Worm (Caenorhabditis elegans) whole organism, L4 larva: ENCODE results near the gene nhr-3.

Source experiments
- F26F4.8 ChIP-seq: fragments of 200-800 bp; sonication (Bioruptor generic); conservative IDR thresholded peaks from 2 replicates; pipeline ENCODE4 v1.3.6; 2022; ENCODE audit warnings: missing genetic modification characterization, missing compliant biosample characterization
- F37D6.2 ChIP-seq: sonication (generic microtip); optimal IDR thresholded peaks from 2 replicates; lab custom pipeline; 2016; ENCODE audit warnings: mild to moderate bottlenecking, missing genetic modification characterization, missing compliant biosample characterization
- F44E2.7 ChIP-seq: fragments of 200-800 bp; sonication (Bioruptor generic); IDR thresholded peaks from 2 replicates; pipeline ENCODE4 v2.1.2; 2022; ENCODE audit warnings: missing genetic modification characterization, missing compliant biosample characterization
- T20F7.1 ChIP-seq: fragments of 200-800 bp; sonication (Bioruptor generic); optimal IDR thresholded peaks from 2 replicates; lab custom pipeline; 2018; ENCODE audit warnings: mild to moderate bottlenecking, missing genetic modification characterization, missing compliant biosample characterization
- T26A8.4 ChIP-seq: fragments of 200-800 bp; sonication (Bioruptor generic); IDR thresholded peaks from 2 replicates; pipeline ENCODE4 v1.3.6; 2022; ENCODE audit warnings: missing genetic modification characterization, missing compliant biosample characterization
- Y105C5A.15 ChIP-seq: fragments of 200-800 bp; sonication (Bioruptor generic); IDR thresholded peaks from 2 replicates; pipeline ENCODE4 v1.3.6; 2022; ENCODE audit warnings: missing genetic modification characterization, missing compliant biosample characterization
- ZK337.2 ChIP-seq: fragments of 200-800 bp; sonication (Bioruptor generic); IDR thresholded peaks from 2 replicates; pipeline ENCODE4 v1.3.6; 2022; ENCODE audit warnings: missing genetic modification reagents, missing genetic modification characterization, missing compliant biosample characterization
- aha-1 ChIP-seq: fragments of 150-350 bp; peaks from one replicate; lab custom pipeline; 2014; ENCODE audit warnings: missing biosample characterization, missing genetic modification characterization
- attf-4 ChIP-seq: sonication (generic microtip); optimal IDR thresholded peaks from 3 replicates; lab custom pipeline; 2017; ENCODE audit warnings: missing biosample characterization, missing genetic modification characterization
- ces-1 ChIP-seq: fragments of 150-350 bp; sonication (generic microtip); optimal IDR thresholded peaks from 4 replicates; lab custom pipeline; 2014; ENCODE audit warnings: missing biosample characterization, missing genetic modification reagents, missing genetic modification characterization
- daf-12 ChIP-seq: fragments of 150-350 bp; optimal IDR thresholded peaks from 2 replicates; lab custom pipeline; 2014; ENCODE audit warnings: missing biosample characterization, missing genetic modification reagents, missing genetic modification characterization
- daf-8 ChIP-seq: fragments of 200-800 bp; sonication (Bioruptor generic); IDR thresholded peaks from 2 replicates; pipeline ENCODE4 v1.3.6; 2022; ENCODE audit warnings: missing genetic modification characterization, missing compliant biosample characterization
- dpl-1 ChIP-seq: fragments of 150-350 bp; optimal IDR thresholded peaks from 2 replicates; lab custom pipeline; 2014; ENCODE audit warnings: missing biosample characterization, missing genetic modification reagents, missing genetic modification characterization
- dve-1 ChIP-seq: sonication (generic microtip); optimal IDR thresholded peaks from 2 replicates; lab custom pipeline; 2017; ENCODE audit warnings: antibody characterized with exemption, mild to moderate bottlenecking, missing genetic modification characterization, missing compliant biosample characterization; ENCODE audit not compliant: insufficient read depth
- egl-43 ChIP-seq: fragments of 200-800 bp; sonication (Bioruptor generic); IDR thresholded peaks from 2 replicates; pipeline ENCODE4 v1.3.6; 2022; ENCODE audit warnings: missing genetic modification reagents, missing genetic modification characterization, missing compliant biosample characterization
- fos-1 ChIP-seq: fragments of 150-350 bp; optimal IDR thresholded peaks from 2 replicates; lab custom pipeline; 2014; ENCODE audit warnings: missing biosample characterization, missing genetic modification characterization
- gei-8 ChIP-seq: fragments of 200-800 bp; sonication (Bioruptor generic); optimal IDR thresholded peaks from 2 replicates; lab custom pipeline; 2018; ENCODE audit warnings: mild to moderate bottlenecking, missing genetic modification characterization, missing compliant biosample characterization
- hif-1 ChIP-seq, 2 experiments: sonication (generic microtip); optimal IDR thresholded peaks; 2 replicates each; lab custom pipeline; 2016 to 2017; ENCODE audit warnings: missing compliant biosample characterization in 2 of 2, missing genetic modification characterization in 2 of 2, missing genetic modification reagents in 2 of 2, missing genotype in 2 of 2, mild to moderate bottlenecking in 1 of 2
- hlh-11 ChIP-seq: fragments of 200-800 bp; sonication (Bioruptor generic); optimal IDR thresholded peaks from 2 replicates; lab custom pipeline; 2018; ENCODE audit warnings: mild to moderate bottlenecking, missing genetic modification characterization, missing compliant biosample characterization
- hlh-30 ChIP-seq: sonication (generic microtip); optimal IDR thresholded peaks from 2 replicates; lab custom pipeline; 2017; ENCODE audit warnings: antibody characterized with exemption, mild to moderate bottlenecking, missing genetic modification characterization, missing compliant biosample characterization; ENCODE audit not compliant: insufficient read depth
- hmg-1.1 ChIP-seq: fragments of 200-800 bp; sonication (Bioruptor generic); IDR thresholded peaks from 2 replicates; pipeline ENCODE4 v1.3.6; 2022; ENCODE audit warnings: missing genetic modification reagents, missing genetic modification characterization, missing compliant biosample characterization
- lin-1 ChIP-seq: fragments of 200-800 bp; sonication (Bioruptor generic); IDR thresholded peaks from 2 replicates; pipeline ENCODE4 v1.3.6; 2022; ENCODE audit warnings: missing genetic modification reagents, missing genetic modification characterization, missing compliant biosample characterization
- lin-29 ChIP-seq: fragments of 200-800 bp; sonication (Bioruptor generic); IDR thresholded peaks from 2 replicates; pipeline ENCODE4 v1.3.6; 2022; ENCODE audit warnings: missing genetic modification reagents, missing genetic modification characterization, missing compliant biosample characterization
- mdt-29 ChIP-seq: fragments of 200-800 bp; sonication (Bioruptor generic); IDR thresholded peaks from 2 replicates; pipeline ENCODE4 v1.3.6; 2022; ENCODE audit warnings: missing genetic modification reagents, missing genetic modification characterization, missing compliant biosample characterization
- mep-1 ChIP-seq: fragments of 150-350 bp; sonication (generic microtip); optimal IDR thresholded peaks from 3 replicates; lab custom pipeline; 2014; ENCODE audit warnings: missing biosample characterization, missing genetic modification characterization
- nhr-102 ChIP-seq: sonication (generic microtip); optimal IDR thresholded peaks from 2 replicates; lab custom pipeline; 2016; ENCODE audit warnings: mild to moderate bottlenecking, missing genetic modification characterization, moderate library complexity, missing compliant biosample characterization
- nhr-77 ChIP-seq: fragments of 150-350 bp; optimal IDR thresholded peaks from 2 replicates; lab custom pipeline; 2014; ENCODE audit warnings: missing biosample characterization, missing genetic modification characterization
- php-3 ChIP-seq: fragments of 200-800 bp; sonication (Bioruptor generic); IDR thresholded peaks from 2 replicates; pipeline ENCODE4 v1.3.6; 2022; ENCODE audit warnings: missing genetic modification reagents, missing genetic modification characterization, missing compliant biosample characterization
- pqm-1 ChIP-seq: sonication (generic microtip); optimal IDR thresholded peaks from 2 replicates; lab custom pipeline; 2017; ENCODE audit warnings: missing biosample characterization, missing genetic modification characterization
- rbr-2 ChIP-seq: sonication (generic microtip); optimal IDR thresholded peaks from 2 replicates; lab custom pipeline; 2016; ENCODE audit warnings: missing genotype, missing genetic modification characterization, missing compliant biosample characterization
- sdz-12 ChIP-seq: fragments of 200-800 bp; sonication (Bioruptor generic); optimal IDR thresholded peaks from 2 replicates; lab custom pipeline; 2018; ENCODE audit warnings: mild to moderate bottlenecking, missing genetic modification characterization, missing compliant biosample characterization
- set-16 ChIP-seq: fragments of 200-800 bp; sonication (Bioruptor generic); IDR thresholded peaks from 2 replicates; pipeline ENCODE4 v1.3.6; 2022; ENCODE audit warnings: missing genetic modification reagents, missing genetic modification characterization, missing compliant biosample characterization
- snpc-4 ChIP-seq: fragments of 150-350 bp; optimal IDR thresholded peaks from 2 replicates; lab custom pipeline; 2014; ENCODE audit warnings: missing biosample characterization, missing genetic modification characterization
- spr-1 ChIP-seq: sonication (generic microtip); optimal IDR thresholded peaks from 2 replicates; lab custom pipeline; 2016; ENCODE audit warnings: mild to moderate bottlenecking, missing genetic modification characterization, missing compliant biosample characterization
- unc-39 ChIP-seq: sonication (generic microtip); optimal IDR thresholded peaks from 2 replicates; lab custom pipeline; 2017; ENCODE audit warnings: missing biosample characterization, missing genetic modification characterization
- zip-11 ChIP-seq: fragments of 200-800 bp; sonication (Bioruptor generic); IDR thresholded peaks from 2 replicates; pipeline ENCODE4 v1.3.6; 2022; ENCODE audit warnings: missing genetic modification characterization, missing compliant biosample characterization

nhr-3 gene

ce11 chrX:14610093-14610763 is 51.9 kb downstream of the nhr-3 start (continued):
- TF ChIP-seq lin-1 (GFP tag; lab: Robert Waterston, UW) (no peak), mdt-29 (GFP tag; lab: Robert Waterston, UW) (no peak), ZK337.2 (no peak), nhr-102 (tag; lab: Kevin White, UChicago) (no peak), dpl-1 (no peak), nhr-77 (no peak), gei-8 (GFP tag; lab: Kevin White, UChicago) (no peak), spr-1 (no peak), unc-39 (tag; lab: Kevin White, UChicago) (no peak), daf-8 (GFP tag; lab: Robert Waterston, UW) (no peak), snpc-4 (no peak), ces-1 (GFP tag; lab: Kevin White, UChicago) (no peak), set-16 (GFP tag; lab: Robert Waterston, UW) (no peak), mep-1 (tag; lab: Kevin White, UChicago) (peak; percentile 55), rbr-2 (tag; lab: Kevin White, UChicago) (peak; percentile 11), F26F4.8 (GFP tag; lab: Robert Waterston, UW) (no peak), zip-11 (GFP tag; lab: Robert Waterston, UW) (no peak), hmg-1.1 (GFP tag; lab: Robert Waterston, UW) (peak; percentile 88), F44E2.7 (GFP tag; lab: Robert Waterston, UW) (no peak), aha-1 (tag; lab: Kevin White, UChicago) (no peak), hlh-30 (tag; lab: Kevin White, UChicago) (peak; percentile 67), Y105C5A.15 (GFP tag; lab: Robert Waterston, UW) (no peak), lin-29 (GFP tag; lab: Robert Waterston, UW) (no peak), daf-12 (tag; lab: Kevin White, UChicago) (no peak), attf-4 (tag; lab: Kevin White, UChicago) (no peak), T20F7.1 (no peak), sdz-12 (GFP tag; lab: Kevin White, UChicago) (no peak), fos-1 (no peak), F37D6.2 (tag; lab: Kevin White, UChicago) (no peak), T26A8.4 (GFP tag; lab: Robert Waterston, UW) (no peak), egl-43 (GFP tag; lab: Robert Waterston, UW) (peak; percentile 74; the same call in 1 of the 2 replicates), hif-1 (tag; optimal IDR thresholded peaks at IDR 0.05; lab: Kevin White, UChicago) (peak in 1 of 2 experiments; percentile 52), php-3 (GFP tag; lab: Robert Waterston, UW) (no peak), pqm-1 (tag; lab: Kevin White, UChicago) (peak; percentile 25), dve-1 (tag; lab: Kevin White, UChicago) (peak; percentile 4), hlh-11 (peak; percentile 53)
- TF ChIP-seq, all 104 proteins: peak for 20
